Worm (Caenorhabditis elegans) whole organism, L3 larva: ENCODE measurements around the gene npr-13.
"Not testable (repeated sequence)": the region's sequence is repeated elsewhere in the genome, so short reads cannot be mapped to it uniquely, and the experiment has no call there.

Experiments
- ZK546.5 ChIP-seq: sonication (generic microtip); optimal IDR thresholded peaks from 2 replicates; lab custom pipeline; 2017; ENCODE audit warnings: missing biosample characterization, missing genetic modification characterization
- ama-1 ChIP-seq: fragments of 150-350 bp; optimal IDR thresholded peaks from 2 replicates; lab custom pipeline; 2018
- ceh-16 ChIP-seq: sonication (generic microtip); optimal IDR thresholded peaks from 2 replicates; lab custom pipeline; 2017; ENCODE audit warnings: missing biosample characterization, missing genetic modification characterization
- ceh-28 ChIP-seq: fragments of 150-350 bp; optimal IDR thresholded peaks from 2 replicates; lab custom pipeline; 2014; ENCODE audit warnings: missing biosample characterization, missing genetic modification reagents, missing genetic modification characterization
- ceh-82 ChIP-seq: fragments of 150-350 bp; optimal IDR thresholded peaks from 2 replicates; lab custom pipeline; 2014; ENCODE audit warnings: missing biosample characterization, missing genetic modification characterization
- daf-12 ChIP-seq: fragments of 150-350 bp; optimal IDR thresholded peaks from 2 replicates; lab custom pipeline; 2014; ENCODE audit warnings: missing biosample characterization, missing genetic modification reagents, missing genetic modification characterization
- egl-27 ChIP-seq: sonication (generic microtip); optimal IDR thresholded peaks from 4 replicates; lab custom pipeline; 2017; ENCODE audit warnings: missing biosample characterization, missing genetic modification reagents, missing genetic modification characterization
- egl-5 ChIP-seq: fragments of 150-350 bp; optimal IDR thresholded peaks from 2 replicates; lab custom pipeline; 2017; ENCODE audit warnings: missing biosample characterization, missing genetic modification reagents, missing genetic modification characterization, inconsistent platforms
- elt-1 ChIP-seq: fragments of 150-350 bp; optimal IDR thresholded peaks from 2 replicates; lab custom pipeline; 2014; ENCODE audit warnings: missing biosample characterization, missing genetic modification characterization
- elt-2 ChIP-seq: sonication (generic microtip); optimal IDR thresholded peaks from 2 replicates; lab custom pipeline; 2016; ENCODE audit warnings: missing genetic modification reagents, mild to moderate bottlenecking, missing genetic modification characterization, missing compliant biosample characterization
- eor-1 ChIP-seq, 2 experiments: fragments of 150-350 bp; optimal IDR thresholded peaks; 2 replicates each; lab custom pipeline; 2014 to 2018; ENCODE audit warnings: missing biosample characterization in 2 of 2, missing genetic modification characterization in 2 of 2
- fkh-2 ChIP-seq: fragments of 150-350 bp; optimal IDR thresholded peaks from 2 replicates; lab custom pipeline; 2014; ENCODE audit warnings: missing biosample characterization, missing genetic modification reagents, missing genetic modification characterization
- fos-1 ChIP-seq: fragments of 150-350 bp; optimal IDR thresholded peaks from 2 replicates; lab custom pipeline; 2014; ENCODE audit warnings: missing biosample characterization, missing genetic modification characterization
- hmg-11 ChIP-seq: sonication (generic microtip); optimal IDR thresholded peaks from 2 replicates; lab custom pipeline; 2016; ENCODE audit warnings: missing genetic modification characterization, missing compliant biosample characterization
- jun-1 ChIP-seq: fragments of 150-350 bp; optimal IDR thresholded peaks from 2 replicates; lab custom pipeline; 2014; ENCODE audit warnings: missing biosample characterization, missing genetic modification reagents, missing genetic modification characterization
- lin-39 ChIP-seq: fragments of 150-350 bp; optimal IDR thresholded peaks from 2 replicates; lab custom pipeline; 2018; ENCODE audit warnings: missing biosample characterization, missing genetic modification reagents, missing genetic modification characterization
- lsy-12 ChIP-seq: sonication (generic microtip); optimal IDR thresholded peaks from 2 replicates; lab custom pipeline; 2016; ENCODE audit warnings: mild to moderate bottlenecking, missing genetic modification characterization, missing compliant biosample characterization
- mml-1 ChIP-seq: fragments of 150-350 bp; sonication (generic microtip); optimal IDR thresholded peaks from 3 replicates; lab custom pipeline; 2014; ENCODE audit warnings: missing biosample characterization, missing genetic modification characterization
- nhr-11 ChIP-seq: fragments of 150-350 bp; optimal IDR thresholded peaks from 2 replicates; lab custom pipeline; 2014; ENCODE audit warnings: missing biosample characterization, missing genetic modification characterization
- nhr-23 ChIP-seq: fragments of 150-350 bp; optimal IDR thresholded peaks from 2 replicates; lab custom pipeline; 2014; ENCODE audit warnings: missing biosample characterization, missing genetic modification reagents, missing genetic modification characterization
- nhr-237 ChIP-seq: fragments of 150-350 bp; optimal IDR thresholded peaks from 2 replicates; lab custom pipeline; 2014; ENCODE audit warnings: missing biosample characterization, missing genetic modification characterization
- nhr-25 ChIP-seq: sonication (generic microtip); optimal IDR thresholded peaks from 2 replicates; lab custom pipeline; 2017; ENCODE audit warnings: missing biosample characterization, missing genetic modification characterization
- nhr-67 ChIP-seq: fragments of 150-350 bp; optimal IDR thresholded peaks from 2 replicates; lab custom pipeline; 2014; ENCODE audit warnings: missing biosample characterization, missing genetic modification characterization
- nhr-76 ChIP-seq: fragments of 150-350 bp; sonication (generic microtip); optimal IDR thresholded peaks from 5 replicates; lab custom pipeline; 2014; ENCODE audit warnings: missing biosample characterization, missing genetic modification characterization
- nhr-77 ChIP-seq: fragments of 150-350 bp; optimal IDR thresholded peaks from 2 replicates; lab custom pipeline; 2014; ENCODE audit warnings: missing biosample characterization, missing genetic modification characterization
- pha-4 ChIP-seq: fragments of 150-350 bp; optimal IDR thresholded peaks from 2 replicates; lab custom pipeline; 2014; ENCODE audit warnings: missing biosample characterization, missing genetic modification reagents, missing genetic modification characterization
- pqm-1 ChIP-seq: fragments of 150-350 bp; optimal IDR thresholded peaks from 2 replicates; lab custom pipeline; 2017; ENCODE audit warnings: missing biosample characterization, missing genetic modification characterization, inconsistent platforms
- sea-2 ChIP-seq: fragments of 150-350 bp; sonication (generic microtip); optimal IDR thresholded peaks from 4 replicates; lab custom pipeline; 2014; ENCODE audit warnings: missing biosample characterization, missing genetic modification reagents, missing genetic modification characterization
- tbx-2 ChIP-seq: sonication (generic microtip); optimal IDR thresholded peaks from 2 replicates; lab custom pipeline; 2016; ENCODE audit warnings: mild to moderate bottlenecking, missing genetic modification characterization, missing compliant biosample characterization
- unc-62 ChIP-seq: fragments of 150-350 bp; sonication (generic microtip); optimal IDR thresholded peaks from 4 replicates; lab custom pipeline; 2014; ENCODE audit warnings: missing biosample characterization, missing genetic modification reagents, missing genetic modification characterization
- zag-1 ChIP-seq: fragments of 150-350 bp; optimal IDR thresholded peaks from 2 replicates; lab custom pipeline; 2014; ENCODE audit warnings: missing biosample characterization, missing genetic modification characterization
- ztf-11 ChIP-seq: fragments of 150-350 bp; optimal IDR thresholded peaks from 2 replicates; lab custom pipeline; 2014; ENCODE audit warnings: missing biosample characterization, missing genetic modification characterization
- ztf-4 ChIP-seq: fragments of 150-350 bp; optimal IDR thresholded peaks from 2 replicates; lab custom pipeline; 2014; ENCODE audit warnings: missing biosample characterization, missing genetic modification characterization

The npr-13 gene

ce11 chrV:14828407-14828806 is 30.0 kb downstream of the npr-13 start:
- TF ChIP-seq elt-1 (tag; lab: Kevin White, UChicago) = no peak
- TF ChIP-seq lsy-12 (tag; lab: Kevin White, UChicago) = peak; percentile 14
- no peak for TF ChIP-seq fkh-2 (tag; lab: Kevin White, UChicago)

- not testable (repeated sequence) for TF ChIP-seq ztf-11, nhr-25, elt-1 (tag; lab: Kevin White, UChicago)
Measured at ce11 chrV:14826952-14827351, 31.5 kb downstream of the npr-13 start, which contains the start of gene nspa-8. TSS of gene nspa-8 (minus strand) at chrV:14827052.

ce11 chrV:14824124-14824523 is 34.3 kb downstream of the npr-13 start, which contains the start of gene W06A7.4:
TSS of gene W06A7.4 (plus strand) at chrV:14824424.
- TF ChIP-seq fos-1 (no peak), pqm-1 (tag; lab: Kevin White, UChicago) (no peak), tbx-2 (tag; lab: Kevin White, UChicago) (no peak), nhr-11 (tag; lab: Kevin White, UChicago) (no peak), sea-2 (no peak), jun-1 (tag; lab: Kevin White, UChicago) (no peak), egl-5 (no peak), ceh-82 (tag; lab: Kevin White, UChicago) (no peak), daf-12 (tag; lab: Kevin White, UChicago) (no peak), ceh-16 (tag; lab: Kevin White, UChicago) (no peak), nhr-77 (tag; lab: Kevin White, UChicago) (no peak), nhr-76 (no peak), eor-1 (tag; optimal IDR thresholded peaks at IDR 0.05; lab: Kevin White, UChicago) (no peak), lin-39 (tag; lab: Kevin White, UChicago) (no peak), mml-1 (no peak)

DNA sequence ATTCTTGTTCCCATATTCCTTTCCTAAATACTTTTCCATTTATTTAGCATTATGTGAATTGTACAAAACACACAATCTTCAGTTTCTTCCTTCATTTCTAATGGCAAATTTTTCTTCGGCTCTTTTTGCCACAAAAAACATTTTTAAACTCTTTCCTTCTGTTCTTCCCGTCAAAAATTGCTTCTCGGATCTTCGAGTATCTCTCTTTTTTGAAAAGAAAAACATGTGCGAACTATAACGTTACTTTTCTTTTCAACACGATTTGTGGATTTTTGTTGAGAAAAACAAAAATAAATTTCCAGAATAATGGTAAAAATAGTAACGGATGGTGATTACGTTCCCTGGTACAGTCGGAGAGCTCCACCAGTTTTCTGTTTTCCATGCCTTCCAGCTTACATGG is 36.9 kb downstream of the npr-13 start, which contains the start of gene W06A7.2:
TSS of gene W06A7.2 (plus strand) at position 301 of the 400 bp plus-strand sequence.
- TF ChIP-seq nhr-25 (tag; lab: Kevin White, UChicago) = no peak
- no peak for TF ChIP-seq ceh-16 (tag; lab: Kevin White, UChicago)
- TF ChIP-seq nhr-67 (tag; lab: Kevin White, UChicago) = no peak
- no peak for TF ChIP-seq egl-27 (tag; lab: Kevin White, UChicago)
- TF ChIP-seq ztf-4 (tag; lab: Kevin White, UChicago) = no peak
- no peak for TF ChIP-seq ZK546.5 (tag; lab: Kevin White, UChicago)
- TF ChIP-seq ztf-11 (tag; lab: Kevin White, UChicago) = no peak
- TF ChIP-seq daf-12 (tag; lab: Kevin White, UChicago) = no peak
- no peak for TF ChIP-seq ceh-28 (tag; lab: Kevin White, UChicago)
- TF ChIP-seq nhr-237 = no peak
- TF ChIP-seq nhr-23 (tag; lab: Kevin White, UChicago) = no peak

DNA sequence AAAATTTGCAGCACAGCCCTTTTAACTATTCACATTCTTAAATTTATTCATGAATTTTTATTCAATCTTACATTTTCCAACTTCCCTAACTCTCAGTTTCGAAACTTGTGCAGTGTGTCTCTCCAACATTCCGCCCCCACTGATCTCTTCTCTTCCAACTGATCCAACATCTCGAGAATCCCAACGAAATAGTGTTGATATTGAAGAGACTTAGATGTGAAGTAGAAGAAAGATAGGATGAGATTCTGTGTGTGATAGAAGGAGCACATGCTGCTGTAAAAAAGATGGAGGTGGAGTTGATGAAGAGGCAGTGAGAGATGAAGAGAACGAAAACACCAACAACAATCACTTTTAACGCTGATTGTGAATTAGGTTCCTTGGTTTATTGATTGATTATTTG is 38.1 kb downstream of the npr-13 start:
- no peak for TF ChIP-seq nhr-237
- TF ChIP-seq egl-27 (tag; lab: Kevin White, UChicago) = no peak
- no peak for TF ChIP-seq daf-12 (tag; lab: Kevin White, UChicago)
- TF ChIP-seq ama-1 (lab: Kevin White, UChicago) = no peak
- no peak for TF ChIP-seq hmg-11 (tag; lab: Kevin White, UChicago)
- TF ChIP-seq unc-62 = no peak
- no peak for TF ChIP-seq zag-1 (tag; lab: Kevin White, UChicago)
- TF ChIP-seq elt-2 (tag; lab: Kevin White, UChicago) = no peak
- TF ChIP-seq mml-1 = no peak
- no peak for TF ChIP-seq lsy-12 (tag; lab: Kevin White, UChicago)

DNA sequence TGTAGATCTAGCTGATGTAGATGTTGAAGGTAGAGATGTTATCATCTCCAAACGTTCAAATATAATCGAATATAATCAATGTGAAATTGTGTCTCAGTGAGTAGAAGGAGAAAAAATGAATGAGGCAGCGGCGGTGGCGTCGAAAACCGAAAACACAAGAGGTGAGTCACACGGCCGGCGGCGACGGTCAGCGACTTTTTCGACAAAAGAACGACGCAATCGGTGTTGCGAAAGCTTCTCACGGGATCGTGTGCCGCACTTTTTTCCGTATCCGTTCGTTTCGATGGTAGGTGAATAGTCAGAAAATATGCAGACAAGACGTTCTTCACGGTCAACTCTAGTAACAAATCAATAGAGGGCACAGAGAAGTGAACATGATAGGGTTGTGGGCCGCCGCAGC is 42.9 kb downstream of the npr-13 start, which contains the start of gene rin-1:
TSS of gene rin-1 (minus strand) at position 101 of the 400 bp plus-strand sequence.
- TF ChIP-seq pha-4 (tag; lab: Kevin White, UChicago) (no peak), elt-1 (tag; lab: Kevin White, UChicago) (peak; percentile 63)
